Fruit fly (Drosophila melanogaster): Measurements from ENCODE around the gene CG2202.

The CG2202 gene

dm6 chrX:10865580-10866331 is 17.2 kb downstream of the CG2202 start:
- peak; percentile 74 for TF ChIP-seq bigmax (GFP tag; optimal IDR thresholded peaks at IDR 0.05)
- peak; percentile 36; the same call in 1 of the 2 replicates for TF ChIP-seq wdn (GFP tag; IDR thresholded peaks at IDR 0.05)
- no peak for TF ChIP-seq CG4282 (GFP tag; optimal IDR thresholded peaks at IDR 0.05)
- peak; percentile 85 for TF ChIP-seq CG1832 (GFP tag; optimal IDR thresholded peaks at IDR 0.05)
- TF ChIP-seq CG6791 (GFP tag; IDR thresholded peaks at IDR 0.05; ENCODE audit: partially characterized antibody): 0 out of 3 replicates have a peak, but pooled peaks have one; percentile 5
- peak; percentile 65 for TF ChIP-seq CG10431 (GFP tag; optimal IDR thresholded peaks at IDR 0.05)
- TF ChIP-seq pfk (GFP tag; optimal IDR thresholded peaks at IDR 0.05): peak; percentile 62
- no peak for TF ChIP-seq Side (GFP tag; optimal IDR thresholded peaks at IDR 0.05)
- TF ChIP-seq insv (GFP tag; optimal IDR thresholded peaks at IDR 0.05): peak in 1 of 2 experiments; percentile 7
- TF ChIP-seq Nf-YA (GFP tag; IDR thresholded peaks at IDR 0.05): no peak
- peak; percentile 85 for TF ChIP-seq CG10321 (GFP tag; IDR thresholded peaks at IDR 0.05)
- TF ChIP-seq CG8290 (GFP tag; optimal IDR thresholded peaks at IDR 0.05): peak; percentile 31
- peak in 1 of 2 experiments; percentile 13 for TF ChIP-seq CG8290 (tag; optimal IDR thresholded peaks at IDR 0.05)

dm6 chrX:10867692-10868091 is 19.1 kb downstream of the CG2202 start:
- no peak for TF ChIP-seq Ada2b (GFP tag; IDR thresholded peaks at IDR 0.05)
- no peak for TF ChIP-seq zen (tag; optimal IDR thresholded peaks at IDR 0.05)
- no peak for TF ChIP-seq CG7928 (GFP tag; optimal IDR thresholded peaks at IDR 0.05)
- no peak for TF ChIP-seq bbx (GFP tag; IDR thresholded peaks at IDR 0.05; ENCODE audit: partially characterized antibody)
- TF ChIP-seq Xrp1 (GFP tag; IDR thresholded peaks at IDR 0.05): no peak
- no peak for TF ChIP-seq CG7987 (GFP tag; optimal IDR thresholded peaks at IDR 0.05)
- no peak for TF ChIP-seq Adf1 (GFP tag; IDR thresholded peaks at IDR 0.05)
- TF ChIP-seq Kr (GFP tag; optimal IDR thresholded peaks at IDR 0.05): no peak
- TF ChIP-seq sens (GFP tag): peak; percentile 28
- no peak for TF ChIP-seq B-H1 (GFP tag; IDR thresholded peaks at IDR 0.05)
- TF ChIP-seq Neu2 (GFP tag; optimal IDR thresholded peaks at IDR 0.05; ENCODE audit: borderline replicate concordance): no peak
- no peak for TF ChIP-seq CG14014 (GFP tag; IDR thresholded peaks at IDR 0.05)
- TF ChIP-seq Dbx (GFP tag; IDR thresholded peaks at IDR 0.05): 0 out of 3 replicates have a peak, but pooled peaks have one; percentile 6
- no peak for TF ChIP-seq CG4360 (GFP tag; IDR thresholded peaks at IDR 0.05)
- TF ChIP-seq Elba2 (GFP tag; optimal IDR thresholded peaks at IDR 0.05): no peak
- no peak for TF ChIP-seq twi (tag; optimal IDR thresholded peaks at IDR 0.05)
- no peak for TF ChIP-seq CG12236 (GFP tag; optimal IDR thresholded peaks at IDR 0.05)
- peak; percentile 92 for TF ChIP-seq CG8281 (tag; optimal IDR thresholded peaks at IDR 0.05)
- TF ChIP-seq CG11456 (GFP tag; IDR thresholded peaks at IDR 0.05): no peak
- TF ChIP-seq lilli (GFP tag; optimal IDR thresholded peaks at IDR 0.05): no peak
- no peak for TF ChIP-seq BtbVII (GFP tag; optimal IDR thresholded peaks at IDR 0.05)
- no peak for TF ChIP-seq CG4282 (GFP tag; optimal IDR thresholded peaks at IDR 0.05)
- TF ChIP-seq sqz (GFP tag; optimal IDR thresholded peaks at IDR 0.05): no peak
- TF ChIP-seq Oaz (GFP tag; IDR thresholded peaks at IDR 0.05): no peak
- TF ChIP-seq CG14667 (GFP tag; IDR thresholded peaks at IDR 0.05): no peak
- TF ChIP-seq inv (GFP tag; IDR thresholded peaks at IDR 0.05; ENCODE audit: partially characterized antibody): no peak
- no peak for TF ChIP-seq wdn (GFP tag; IDR thresholded peaks at IDR 0.05)
- TF ChIP-seq hb (GFP tag; IDR thresholded peaks at IDR 0.05; ENCODE audit: partially characterized antibody): 0 out of 3 replicates have a peak, but pooled peaks have one; percentile 41
- TF ChIP-seq lbe (GFP tag; optimal IDR thresholded peaks at IDR 0.05): no peak
- TF ChIP-seq odd (GFP tag; optimal IDR thresholded peaks at IDR 0.05): no peak
- TF ChIP-seq h (optimal IDR thresholded peaks at IDR 0.05): no peak
- TF ChIP-seq seq (GFP tag; IDR thresholded peaks at IDR 0.05): no peak
- TF ChIP-seq ro (GFP tag; IDR thresholded peaks at IDR 0.05): no peak
